Worm (Caenorhabditis elegans) whole organism, L4 larva: ENCODE data around the gene srsx-40.

Experiments used
- ces-1 ChIP-seq: fragments of 150-350 bp; sonication (generic microtip); optimal IDR thresholded peaks from 4 replicates; lab custom pipeline; 2014; ENCODE audit warnings: missing biosample characterization, missing genetic modification reagents, missing genetic modification characterization
- lir-3 ChIP-seq: sonication (generic microtip); optimal IDR thresholded peaks from 2 replicates; lab custom pipeline; 2016; ENCODE audit warnings: mild to moderate bottlenecking, missing genetic modification characterization, missing compliant biosample characterization
- nhr-77 ChIP-seq: fragments of 150-350 bp; optimal IDR thresholded peaks from 2 replicates; lab custom pipeline; 2014; ENCODE audit warnings: missing biosample characterization, missing genetic modification characterization

DNA sequence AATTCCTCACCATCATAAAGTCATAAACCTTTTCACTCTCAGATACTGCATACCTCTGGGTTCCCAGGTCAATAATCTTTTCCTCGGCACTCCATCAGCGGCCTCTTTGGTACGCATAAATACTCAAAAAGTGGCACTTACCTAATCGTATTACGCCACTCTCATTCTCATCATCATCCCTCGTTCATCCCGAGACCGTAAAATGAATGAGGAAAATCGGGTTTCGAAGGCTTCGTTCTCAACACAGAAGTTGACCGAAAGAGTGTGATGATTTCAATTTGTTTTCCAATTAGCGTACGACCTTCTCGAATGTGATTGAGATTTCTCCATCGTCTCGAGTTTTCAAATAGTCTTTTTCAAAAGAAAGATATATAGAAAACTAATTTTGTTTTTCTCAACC is 36.5 kb upstream of the srsx-40 start:
- no peak for TF ChIP-seq lir-3 (tag; lab: Kevin White, UChicago)
- TF ChIP-seq nhr-77 = no peak
- no peak for TF ChIP-seq ces-1 (GFP tag; lab: Kevin White, UChicago)
